Fruit fly (Drosophila melanogaster): ENCODE data around the gene CG31391.

CG31391 gene

DNA sequence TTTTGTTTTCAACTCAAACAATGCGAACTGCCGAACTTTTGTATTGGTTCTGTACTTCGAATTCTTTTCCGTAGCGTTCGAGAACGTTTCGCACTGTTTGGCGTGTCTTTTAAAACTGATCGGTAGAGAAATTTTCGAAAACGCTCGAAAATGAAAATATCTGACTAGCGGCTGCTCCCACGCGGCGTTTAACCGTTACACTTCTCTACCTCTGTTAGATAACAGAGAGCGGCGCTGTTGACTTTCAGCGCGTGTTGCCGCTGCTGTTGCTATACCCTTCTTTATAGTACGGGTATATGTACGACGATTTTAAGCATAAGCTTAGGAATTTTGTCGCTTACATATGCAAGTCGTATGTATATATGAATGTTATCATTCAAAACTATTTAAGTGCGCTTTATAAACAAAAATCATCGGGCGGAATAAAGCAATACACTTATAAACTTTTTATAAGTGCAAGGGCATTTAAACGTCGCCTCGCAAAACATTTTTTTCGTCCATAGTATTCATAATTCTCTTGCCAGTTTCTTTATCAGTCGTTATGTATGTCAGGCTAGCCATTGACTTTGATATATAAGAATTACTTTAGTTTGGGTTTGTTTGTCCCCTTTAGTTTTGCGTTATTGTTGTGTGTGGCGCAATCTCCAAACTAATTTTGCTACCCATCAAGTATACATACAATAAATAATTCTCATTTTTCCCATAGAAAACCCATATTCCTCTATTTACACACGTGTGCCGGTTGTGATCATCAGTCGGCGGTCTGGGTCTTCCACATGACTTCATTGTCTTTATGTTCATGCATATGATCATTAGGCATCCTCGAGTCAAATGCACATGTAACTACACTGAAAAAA is 23.8 kb downstream of the CG31391 start, which contains the start of gene Phyhd1 (continued):
- peak; percentile 66 for TF ChIP-seq luna (GFP tag; optimal IDR thresholded peaks at IDR 0.05)
- peak; percentile 96 for TF ChIP-seq az2 (GFP tag; optimal IDR thresholded peaks at IDR 0.05)
- peak; percentile 95 for TF ChIP-seq Bteb2 (GFP tag; optimal IDR thresholded peaks at IDR 0.05)
- TF ChIP-seq slbo (GFP tag; IDR thresholded peaks at IDR 0.05): peak; percentile 96
- TF ChIP-seq da (GFP tag; optimal IDR thresholded peaks at IDR 0.05): peak; percentile 76
- peak; percentile 89 for TF ChIP-seq emc (GFP tag; optimal IDR thresholded peaks at IDR 0.05)
- TF ChIP-seq Blimp-1 (GFP tag; optimal IDR thresholded peaks at IDR 0.05): peak; percentile 93
- TF ChIP-seq vfl (GFP tag; optimal IDR thresholded peaks at IDR 0.05): peak; percentile 95
- peak; percentile 97 for TF ChIP-seq CG8924 (tag; optimal IDR thresholded peaks at IDR 0.05)
- TF ChIP-seq Opbp (GFP tag; IDR thresholded peaks at IDR 0.05; ENCODE audit: partially characterized antibody): no peak
- TF ChIP-seq CG31224 (GFP tag; IDR thresholded peaks at IDR 0.05): peak; percentile 90
- TF ChIP-seq CG13624 (GFP tag; optimal IDR thresholded peaks at IDR 0.05): peak; percentile 96
- peak; percentile 87 for TF ChIP-seq al (GFP tag; IDR thresholded peaks at IDR 0.05)
- TF ChIP-seq CG10321 (GFP tag; IDR thresholded peaks at IDR 0.05): peak; percentile 77
- peak; percentile 88 for TF ChIP-seq Abd-B (GFP tag; optimal IDR thresholded peaks at IDR 0.05)
- TF ChIP-seq chn (GFP tag; optimal IDR thresholded peaks at IDR 0.05): peak; percentile 95
- TF ChIP-seq B-H2 (GFP tag; optimal IDR thresholded peaks at IDR 0.05): peak; percentile 54
- TF ChIP-seq unpg (GFP tag; optimal IDR thresholded peaks at IDR 0.05): peak; percentile 98
- peak; percentile 81 for TF ChIP-seq wek (GFP tag; optimal IDR thresholded peaks at IDR 0.05)
- TF ChIP-seq CG7357 (GFP tag; IDR thresholded peaks at IDR 0.05): peak; percentile 87
- TF ChIP-seq stwl (tag; optimal IDR thresholded peaks at IDR 0.05): peak; percentile 58
- peak; percentile 89 for TF ChIP-seq gce (GFP tag; IDR thresholded peaks at IDR 0.05)
- TF ChIP-seq Eip74EF (GFP tag; optimal IDR thresholded peaks at IDR 0.05): peak in 1 of 2 experiments; percentile 91
- TF ChIP-seq danr (GFP tag; IDR thresholded peaks at IDR 0.05): peak; percentile 70
- TF ChIP-seq her (GFP tag; optimal IDR thresholded peaks at IDR 0.05): peak; percentile 95
- TF ChIP-seq PHDP (tag; optimal IDR thresholded peaks at IDR 0.05): peak; percentile 95
- TF ChIP-seq dan (GFP tag; IDR thresholded peaks at IDR 0.05): peak; percentile 61
- peak; percentile 94 for TF ChIP-seq CG12219 (GFP tag; optimal IDR thresholded peaks at IDR 0.05)
- TF ChIP-seq org-1 (GFP tag; optimal IDR thresholded peaks at IDR 0.05): peak; percentile 96
- peak; percentile 94 for TF ChIP-seq CG8944 (GFP tag; optimal IDR thresholded peaks at IDR 0.05)
- TF ChIP-seq jing (GFP tag; optimal IDR thresholded peaks at IDR 0.05): peak; percentile 90
- TF ChIP-seq CG7987 (GFP tag; optimal IDR thresholded peaks at IDR 0.05): peak; percentile 91
- peak; percentile 95 for TF ChIP-seq CG2678 (tag; optimal IDR thresholded peaks at IDR 0.05)
- TF ChIP-seq Fer3 (tag; optimal IDR thresholded peaks at IDR 0.05): peak; percentile 93
- peak; percentile 96 for TF ChIP-seq dysf (GFP tag; IDR thresholded peaks at IDR 0.05)
- peak; percentile 96 for TF ChIP-seq Dad (GFP tag; optimal IDR thresholded peaks at IDR 0.05)
- TF ChIP-seq trh (GFP tag; optimal IDR thresholded peaks at IDR 0.05): peak; percentile 82
- peak; percentile 91 for TF ChIP-seq CG18619 (GFP tag; optimal IDR thresholded peaks at IDR 0.05)
- TF ChIP-seq Aef1 (GFP tag; IDR thresholded peaks at IDR 0.05): peak; percentile 95
- peak; percentile 92 for TF ChIP-seq Spps (tag; optimal IDR thresholded peaks at IDR 0.05)
- peak; percentile 97 for TF ChIP-seq CG7839 (tag; optimal IDR thresholded peaks at IDR 0.05)
- TF ChIP-seq CG33213 (GFP tag; optimal IDR thresholded peaks at IDR 0.05): peak; percentile 96
- peak; percentile 83 for TF ChIP-seq ase (GFP tag; IDR thresholded peaks at IDR 0.05)
- peak; percentile 86 for TF ChIP-seq CG4282 (GFP tag; optimal IDR thresholded peaks at IDR 0.05)
- TF ChIP-seq CG2129 (GFP tag; IDR thresholded peaks at IDR 0.05; ENCODE audit: partially characterized antibody): no peak
- TF ChIP-seq inv (GFP tag; IDR thresholded peaks at IDR 0.05; ENCODE audit: partially characterized antibody): no peak
- peak; percentile 97 for TF ChIP-seq fd96Cb (tag; optimal IDR thresholded peaks at IDR 0.05)
- TF ChIP-seq aop (GFP tag; IDR thresholded peaks at IDR 0.05): no peak
- TF ChIP-seq CrebB (tag; optimal IDR thresholded peaks at IDR 0.05): peak; percentile 88

Data from whole organism, embryonic.